Fruit fly (Drosophila melanogaster): ENCODE results near the gene CG31643.
A peak's percentile ranks its signal among the peaks of the same experiment; 100 is the strongest.

The CG31643 gene

dm6 chr2L:6031838-6032237 is 6.1 kb upstream of the CG31643 start:
- TF ChIP-seq tj (GFP tag; optimal IDR thresholded peaks at IDR 0.05): no peak
- TF ChIP-seq CG7101 (tag; optimal IDR thresholded peaks at IDR 0.05): no peak
- TF ChIP-seq CG14711 (tag; optimal IDR thresholded peaks at IDR 0.05): no peak
- TF ChIP-seq ovo (GFP tag; optimal IDR thresholded peaks at IDR 0.05): no peak
- no peak for TF ChIP-seq Crg-1 (GFP tag; optimal IDR thresholded peaks at IDR 0.05)
- TF ChIP-seq CG33017 (tag; optimal IDR thresholded peaks at IDR 0.05): no peak
- TF ChIP-seq cnc (optimal IDR thresholded peaks at IDR 0.05): no peak
- no peak for TF ChIP-seq CG7045 (GFP tag; optimal IDR thresholded peaks at IDR 0.05)

DNA sequence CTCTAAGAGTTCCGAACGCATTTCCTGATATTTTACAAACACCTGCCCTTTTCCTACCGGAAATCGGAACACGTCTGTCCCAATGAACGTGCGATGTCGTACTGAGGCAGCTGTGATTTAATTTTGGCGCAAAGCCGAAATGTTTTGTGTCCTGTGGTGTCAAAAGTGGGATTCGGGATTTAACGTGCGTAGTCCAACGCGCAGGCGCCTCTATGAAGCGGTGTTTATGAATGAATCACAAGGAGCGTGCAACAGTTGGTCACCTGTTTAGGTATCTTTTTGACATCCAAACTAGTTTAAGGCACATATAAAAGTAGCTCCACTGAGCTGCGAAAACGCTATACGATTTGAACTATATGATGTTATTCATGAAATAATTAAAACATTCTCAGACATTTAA is 3.6 kb upstream of the CG31643 start, which contains the start of gene CG9109:
TSS of gene CG9109 (minus strand) at position 80 of the 400 bp plus-strand sequence.
- TF ChIP-seq CG5204 (GFP tag; optimal IDR thresholded peaks at IDR 0.05): no peak
- TF ChIP-seq CG1620 (GFP tag; optimal IDR thresholded peaks at IDR 0.05): no peak
- no peak for TF ChIP-seq Mnt (GFP tag; optimal IDR thresholded peaks at IDR 0.05)
- TF ChIP-seq CG7101 (tag; optimal IDR thresholded peaks at IDR 0.05): no peak
- no peak for TF ChIP-seq pad (GFP tag; optimal IDR thresholded peaks at IDR 0.05)
- no peak for TF ChIP-seq toe (GFP tag; optimal IDR thresholded peaks at IDR 0.05)

- TF ChIP-seq cnc (optimal IDR thresholded peaks at IDR 0.05): no peak
- TF ChIP-seq Clk (GFP tag; optimal IDR thresholded peaks at IDR 0.05): no peak
- TF ChIP-seq CG5204 (GFP tag; optimal IDR thresholded peaks at IDR 0.05): no peak
- no peak for TF ChIP-seq cic (GFP tag; optimal IDR thresholded peaks at IDR 0.05)
- no peak for TF ChIP-seq ovo (GFP tag; optimal IDR thresholded peaks at IDR 0.05)
- no peak for TF ChIP-seq Crg-1 (GFP tag; optimal IDR thresholded peaks at IDR 0.05)
These were observed 2.8 kb upstream of the CG31643 start for dm6 chr2L:6035155-6035554.

DNA sequence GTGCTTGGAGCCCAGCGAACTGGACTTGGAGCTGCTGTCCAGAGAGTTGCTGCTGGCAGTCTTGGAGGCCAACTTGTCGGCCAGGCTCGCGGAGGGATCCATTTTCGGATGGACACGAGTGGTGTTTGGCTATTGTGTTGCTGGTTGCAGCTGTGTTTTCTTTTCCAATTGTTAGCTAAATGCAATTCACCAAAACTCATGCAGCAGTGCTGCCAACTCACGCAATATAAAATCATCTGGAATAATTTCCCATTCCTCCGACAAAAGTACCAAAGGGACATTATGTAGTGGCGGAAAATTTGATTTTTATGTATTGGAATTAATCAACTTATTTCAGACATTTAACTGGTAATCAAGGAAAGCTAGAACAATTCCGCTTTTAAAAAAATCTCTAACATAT is 1.2 kb upstream of the CG31643 start, which contains the start of gene mtm:
TSS of gene mtm (minus strand) at position 306 of the 400 bp plus-strand sequence.
- TF ChIP-seq bab1 (GFP tag; optimal IDR thresholded peaks at IDR 0.05) (peak; percentile 56), CG14711 (tag; optimal IDR thresholded peaks at IDR 0.05) (no peak), Crg-1 (GFP tag; optimal IDR thresholded peaks at IDR 0.05) (no peak), tj (GFP tag; optimal IDR thresholded peaks at IDR 0.05) (peak; percentile 39), pad (GFP tag; optimal IDR thresholded peaks at IDR 0.05) (no peak), toe (GFP tag; optimal IDR thresholded peaks at IDR 0.05) (no peak), kay (GFP tag; ENCODE audit: borderline replicate concordance) (no peak)

- TF ChIP-seq kay (GFP tag; ENCODE audit: borderline replicate concordance) (no peak), Hr96 (GFP tag; optimal IDR thresholded peaks at IDR 0.05) (no peak), toe (GFP tag; optimal IDR thresholded peaks at IDR 0.05) (no peak)
These were observed 7.6 kb downstream of the CG31643 start for dm6 chr2L:6045484-6045883.

- TF ChIP-seq Crg-1 (GFP tag; optimal IDR thresholded peaks at IDR 0.05): peak; percentile 89
- peak; percentile 62 for TF ChIP-seq bab1 (GFP tag; optimal IDR thresholded peaks at IDR 0.05)
- no peak for TF ChIP-seq kay (GFP tag; ENCODE audit: borderline replicate concordance)
- TF ChIP-seq Hr96 (GFP tag; optimal IDR thresholded peaks at IDR 0.05): peak; percentile 72
- no peak for TF ChIP-seq ovo (GFP tag; optimal IDR thresholded peaks at IDR 0.05)
- TF ChIP-seq toe (GFP tag; optimal IDR thresholded peaks at IDR 0.05): no peak
- TF ChIP-seq CG5204 (GFP tag; optimal IDR thresholded peaks at IDR 0.05): no peak
- peak; percentile 76 for TF ChIP-seq CG33017 (tag; optimal IDR thresholded peaks at IDR 0.05)
- peak; percentile 97 for TF ChIP-seq tj (GFP tag; optimal IDR thresholded peaks at IDR 0.05)
- no peak for TF ChIP-seq cnc (optimal IDR thresholded peaks at IDR 0.05)
- TF ChIP-seq CG1620 (GFP tag; optimal IDR thresholded peaks at IDR 0.05): peak; percentile 69
- peak; percentile 62 for TF ChIP-seq CG12768 (GFP tag; optimal IDR thresholded peaks at IDR 0.05)
- peak; percentile 69 for TF ChIP-seq cic (GFP tag; optimal IDR thresholded peaks at IDR 0.05)
- TF ChIP-seq Mnt (GFP tag; optimal IDR thresholded peaks at IDR 0.05): peak; percentile 85
- peak; percentile 75 for TF ChIP-seq CG14711 (tag; optimal IDR thresholded peaks at IDR 0.05)
- TF ChIP-seq CG11617 (GFP tag; optimal IDR thresholded peaks at IDR 0.05): peak; percentile 73
- peak; percentile 38 for TF ChIP-seq CG7045 (GFP tag; optimal IDR thresholded peaks at IDR 0.05)
- TF ChIP-seq CG7101 (tag; optimal IDR thresholded peaks at IDR 0.05): peak; percentile 85
- peak; percentile 12 for TF ChIP-seq Clk (GFP tag; optimal IDR thresholded peaks at IDR 0.05)
- peak; percentile 100 for TF ChIP-seq pad (GFP tag; optimal IDR thresholded peaks at IDR 0.05)
These were observed 8.2 kb downstream of the CG31643 start, which contains the start of gene Pfas for dm6 chr2L:6045972-6046718. Pfas (minus strand) TSS chr2L:6046050.

dm6 chr2L:6046865-6047264 is 8.9 kb downstream of the CG31643 start:
- TF ChIP-seq Clk (GFP tag; optimal IDR thresholded peaks at IDR 0.05) (no peak), ovo (GFP tag; optimal IDR thresholded peaks at IDR 0.05) (no peak), CG11617 (GFP tag; optimal IDR thresholded peaks at IDR 0.05) (no peak), CG12768 (GFP tag; optimal IDR thresholded peaks at IDR 0.05) (no peak), CG33017 (tag; optimal IDR thresholded peaks at IDR 0.05) (no peak), CG7101 (tag; optimal IDR thresholded peaks at IDR 0.05) (no peak), kay (GFP tag; ENCODE audit: borderline replicate concordance) (no peak), bab1 (GFP tag; optimal IDR thresholded peaks at IDR 0.05) (no peak), Mnt (GFP tag; optimal IDR thresholded peaks at IDR 0.05) (no peak), toe (GFP tag; optimal IDR thresholded peaks at IDR 0.05) (no peak), cic (GFP tag; optimal IDR thresholded peaks at IDR 0.05) (no peak), CG14711 (tag; optimal IDR thresholded peaks at IDR 0.05) (no peak), CG7045 (GFP tag; optimal IDR thresholded peaks at IDR 0.05) (no peak), CG1620 (GFP tag; optimal IDR thresholded peaks at IDR 0.05) (no peak), tj (GFP tag; optimal IDR thresholded peaks at IDR 0.05) (no peak), pad (GFP tag; optimal IDR thresholded peaks at IDR 0.05) (no peak), CG5204 (GFP tag; optimal IDR thresholded peaks at IDR 0.05) (no peak)

All from whole organism, adult.